Worm (Caenorhabditis elegans): ENCODE results near the gene C03F11.4.

C03F11.4 gene

ce11 chrX:5406345-5406744 is at the start of gene C03F11.4:
C03F11.4 (minus strand) TSS chrX:5406445.
- no peak for TF ChIP-seq F57C9.4 (tag; optimal IDR thresholded peaks at IDR 0.05)
- no peak for TF ChIP-seq atf-7 (tag; optimal IDR thresholded peaks at IDR 0.05)
- TF ChIP-seq hrde-1 (tag; optimal IDR thresholded peaks at IDR 0.05; ENCODE audit: borderline replicate concordance), result no peak
- TF ChIP-seq fkh-3 (tag; optimal IDR thresholded peaks at IDR 0.05), result no peak
- TF ChIP-seq madf-8 (GFP tag; conservative IDR thresholded peaks at IDR 0.05), result no peak
- no peak for TF ChIP-seq egl-44 (GFP tag; IDR thresholded peaks at IDR 0.05)
- TF ChIP-seq pha-4 (tag; optimal IDR thresholded peaks at IDR 0.05), result no peak
- no peak for TF ChIP-seq F52B5.7 (tag; optimal IDR thresholded peaks at IDR 0.05)
- no peak for TF ChIP-seq Y95B8A.8 (GFP tag; IDR thresholded peaks at IDR 0.05)
- TF ChIP-seq lin-40 (tag; optimal IDR thresholded peaks at IDR 0.05), result no peak
- no peak for TF ChIP-seq F10E7.11 (tag; optimal IDR thresholded peaks at IDR 0.05)
- no peak for TF ChIP-seq T26A5.8 (tag; optimal IDR thresholded peaks at IDR 0.05)
- TF ChIP-seq C17E4.6 (GFP tag; IDR thresholded peaks at IDR 0.05), result no peak
- TF ChIP-seq gei-17 (GFP tag; optimal IDR thresholded peaks at IDR 0.05), result no peak
- no peak for TF ChIP-seq rpc-1 (optimal IDR thresholded peaks at IDR 0.05)
- no peak for TF ChIP-seq rpc-1 (tag; optimal IDR thresholded peaks at IDR 0.05)
- no peak for TF ChIP-seq madf-6 (GFP tag; IDR thresholded peaks at IDR 0.05)
- no peak for TF ChIP-seq hlh-12 (tag; optimal IDR thresholded peaks at IDR 0.05)
- TF ChIP-seq ceh-58 (GFP tag; IDR thresholded peaks at IDR 0.05), result no peak
- no peak for TF ChIP-seq sptf-2 (GFP tag; optimal IDR thresholded peaks at IDR 0.05)
- no peak for TF ChIP-seq chd-7 (tag; optimal IDR thresholded peaks at IDR 0.05)

- TF ChIP-seq hmg-20 (GFP tag; IDR thresholded peaks at IDR 0.05) (no peak), hsf-1 (GFP tag; IDR thresholded peaks at IDR 0.05) (no peak), egl-44 (GFP tag; IDR thresholded peaks at IDR 0.05) (no peak), F55B11.4 (tag; optimal IDR thresholded peaks at IDR 0.05; ENCODE audit: borderline replicate concordance, insufficient read depth) (no peak), ztf-28 (GFP tag; IDR thresholded peaks at IDR 0.05) (no peak), chd-7 (tag; optimal IDR thresholded peaks at IDR 0.05) (no peak), zfh-2 (GFP tag; conservative IDR thresholded peaks at IDR 0.05) (no peak), B0035.1 (tag; optimal IDR thresholded peaks at IDR 0.05) (no peak), tlf-1 (GFP tag; optimal IDR thresholded peaks at IDR 0.05) (no peak), him-1 (tag; optimal IDR thresholded peaks at IDR 0.05) (no peak), F39B2.1 (GFP tag; IDR thresholded peaks at IDR 0.05) (no peak), let-607 (tag; optimal IDR thresholded peaks at IDR 0.05) (no peak), sea-2 (GFP tag; IDR thresholded peaks at IDR 0.05) (no peak), ztf-26 (tag; optimal IDR thresholded peaks at IDR 0.05) (no peak), lsy-27 (tag; optimal IDR thresholded peaks at IDR 0.05; ENCODE audit: borderline replicate concordance, insufficient read depth) (no peak)
These were observed 48.9 kb upstream of the C03F11.4 start for ce11 chrX:5455107-5455506.

- TF ChIP-seq nhr-80 (tag; optimal IDR thresholded peaks at IDR 0.05) (no peak), attf-6 (GFP tag; IDR thresholded peaks at IDR 0.05) (no peak), sea-2 (GFP tag; IDR thresholded peaks at IDR 0.05) (no peak), pbrm-1 (GFP tag; IDR thresholded peaks at IDR 0.05) (no peak), F52B5.7 (tag; optimal IDR thresholded peaks at IDR 0.05) (no peak), Y95B8A.8 (GFP tag; IDR thresholded peaks at IDR 0.05) (no peak)
These were observed 45.5 kb upstream of the C03F11.4 start for ce11 chrX:5451706-5452105.
